Worm (Caenorhabditis elegans) whole organism, mixed stage, embryonic: Measurements from ENCODE around the gene B0218.7.

ENCODE experiments used
- M03D4.4 ChIP-seq: sonication (generic microtip); optimal IDR thresholded peaks from 2 replicates; lab custom pipeline; 2017; ENCODE audit warnings: mild to moderate bottlenecking, missing genetic modification characterization, missing compliant biosample characterization
- ceh-39 ChIP-seq: fragments of 150-350 bp; optimal IDR thresholded peaks from 2 replicates; lab custom pipeline; 2014; ENCODE audit warnings: missing biosample characterization, missing genetic modification characterization
- ceh-43 ChIP-seq: fragments of 200-800 bp; sonication (Bioruptor generic); optimal IDR thresholded peaks from 2 replicates; lab custom pipeline; 2018; ENCODE audit warnings: mild to moderate bottlenecking, missing genetic modification characterization, moderate library complexity, missing compliant biosample characterization
- ces-1 ChIP-seq: fragments of 150-350 bp; optimal IDR thresholded peaks from 2 replicates; lab custom pipeline; 2014; ENCODE audit warnings: missing biosample characterization, missing genetic modification reagents, missing genetic modification characterization
- cnd-1 ChIP-seq: fragments of 200-800 bp; sonication (Bioruptor generic); optimal IDR thresholded peaks from 2 replicates; lab custom pipeline; 2018; ENCODE audit warnings: mild to moderate bottlenecking, missing genetic modification characterization, missing compliant biosample characterization
- drap-1 ChIP-seq: fragments of 200-800 bp; sonication (Bioruptor generic); optimal IDR thresholded peaks from 3 replicates; lab custom pipeline; 2018; ENCODE audit warnings: mild to moderate bottlenecking, missing genetic modification characterization, missing compliant biosample characterization
- elt-1 ChIP-seq: sonication (generic microtip); optimal IDR thresholded peaks from 2 replicates; lab custom pipeline; 2017; ENCODE audit warnings: missing genetic modification characterization, mild to moderate bottlenecking, missing compliant biosample characterization, antibody characterized with exemption, moderate library complexity, borderline replicate concordance; ENCODE audit not compliant: insufficient read depth
- flh-1 ChIP-seq: fragments of 200-800 bp; sonication (Bioruptor generic); optimal IDR thresholded peaks from 2 replicates; lab custom pipeline; 2018; ENCODE audit warnings: mild to moderate bottlenecking, missing genetic modification characterization, moderate library complexity, missing compliant biosample characterization
- ham-2 ChIP-seq: fragments of 200-800 bp; sonication (Bioruptor generic); optimal IDR thresholded peaks from 2 replicates; lab custom pipeline; 2018; ENCODE audit warnings: mild to moderate bottlenecking, missing genetic modification characterization, missing compliant biosample characterization
- hlh-1 ChIP-seq: fragments of 150-350 bp; optimal IDR thresholded peaks from 2 replicates; lab custom pipeline; 2014; ENCODE audit warnings: missing biosample characterization, missing genetic modification reagents, missing genetic modification characterization
- lin-13 ChIP-seq: fragments of 150-350 bp; optimal IDR thresholded peaks from 2 replicates; lab custom pipeline; 2014; ENCODE audit warnings: missing biosample characterization, missing genetic modification characterization
- lsy-2 ChIP-seq: fragments of 150-350 bp; optimal IDR thresholded peaks from 2 replicates; lab custom pipeline; 2014; ENCODE audit warnings: missing biosample characterization, missing genetic modification characterization
- mab-5 ChIP-seq: fragments of 150-350 bp; optimal IDR thresholded peaks from 2 replicates; lab custom pipeline; 2014; ENCODE audit warnings: missing biosample characterization, missing genetic modification characterization
- mep-1 ChIP-seq: fragments of 150-350 bp; optimal IDR thresholded peaks from 2 replicates; lab custom pipeline; 2017; ENCODE audit warnings: missing biosample characterization, missing genetic modification reagents, missing genetic modification characterization, inconsistent platforms
- nhr-12 ChIP-seq: fragments of 150-350 bp; optimal IDR thresholded peaks from 2 replicates; lab custom pipeline; 2014; ENCODE audit warnings: missing biosample characterization, missing genetic modification characterization
- nhr-2 ChIP-seq: fragments of 150-350 bp; optimal IDR thresholded peaks from 2 replicates; lab custom pipeline; 2014; ENCODE audit warnings: missing biosample characterization, missing genetic modification characterization
- nhr-28 ChIP-seq: fragments of 150-350 bp; optimal IDR thresholded peaks from 2 replicates; lab custom pipeline; 2014; ENCODE audit warnings: missing biosample characterization, missing genetic modification characterization
- nhr-76 ChIP-seq: sonication (generic microtip); optimal IDR thresholded peaks from 2 replicates; lab custom pipeline; 2017; ENCODE audit warnings: missing biosample characterization, missing genetic modification characterization
- pha-4 ChIP-seq: fragments of 150-350 bp; optimal IDR thresholded peaks from 2 replicates; lab custom pipeline; 2018; ENCODE audit warnings: missing biosample characterization, missing genetic modification reagents, missing genetic modification characterization
- snpc-4 ChIP-seq: fragments of 150-350 bp; optimal IDR thresholded peaks from 2 replicates; lab custom pipeline; 2014; ENCODE audit warnings: missing biosample characterization, missing genetic modification characterization
- sptf-1 ChIP-seq: sonication (generic microtip); optimal IDR thresholded peaks from 2 replicates; lab custom pipeline; 2017; ENCODE audit warnings: mild to moderate bottlenecking, missing genetic modification characterization, moderate library complexity, missing compliant biosample characterization
- tbx-8 ChIP-seq: fragments of 200-800 bp; sonication (Bioruptor generic); optimal IDR thresholded peaks from 2 replicates; lab custom pipeline; 2018; ENCODE audit warnings: mild to moderate bottlenecking, missing genetic modification characterization, moderate library complexity, missing compliant biosample characterization
- unc-120 ChIP-seq: sonication (generic microtip); optimal IDR thresholded peaks from 2 replicates; lab custom pipeline; 2017; ENCODE audit warnings: missing genetic modification characterization, missing compliant biosample characterization; ENCODE audit not compliant: poor library complexity, severe bottlenecking
- unc-39 ChIP-seq: fragments of 150-350 bp; optimal IDR thresholded peaks from 2 replicates; lab custom pipeline; 2014; ENCODE audit warnings: missing biosample characterization, missing genetic modification characterization
- unc-62 ChIP-seq: fragments of 150-350 bp; optimal IDR thresholded peaks from 2 replicates; lab custom pipeline; 2014; ENCODE audit warnings: missing biosample characterization, missing genetic modification reagents, missing genetic modification characterization
- zip-8 ChIP-seq: fragments of 150-350 bp; optimal IDR thresholded peaks from 2 replicates; lab custom pipeline; 2014; ENCODE audit warnings: missing biosample characterization, missing genetic modification characterization
- ztf-11 ChIP-seq: fragments of 150-350 bp; optimal IDR thresholded peaks from 2 replicates; lab custom pipeline; 2014; ENCODE audit warnings: missing biosample characterization, missing genetic modification characterization

B0218.7 gene

ce11 chrIV:8136548-8136947, 29.3 kb downstream of the B0218.7 start:
- TF ChIP-seq ceh-43 (GFP tag; lab: Kevin White, UChicago) (no peak), elt-1 (tag; lab: Kevin White, UChicago) (no peak)

DNA sequence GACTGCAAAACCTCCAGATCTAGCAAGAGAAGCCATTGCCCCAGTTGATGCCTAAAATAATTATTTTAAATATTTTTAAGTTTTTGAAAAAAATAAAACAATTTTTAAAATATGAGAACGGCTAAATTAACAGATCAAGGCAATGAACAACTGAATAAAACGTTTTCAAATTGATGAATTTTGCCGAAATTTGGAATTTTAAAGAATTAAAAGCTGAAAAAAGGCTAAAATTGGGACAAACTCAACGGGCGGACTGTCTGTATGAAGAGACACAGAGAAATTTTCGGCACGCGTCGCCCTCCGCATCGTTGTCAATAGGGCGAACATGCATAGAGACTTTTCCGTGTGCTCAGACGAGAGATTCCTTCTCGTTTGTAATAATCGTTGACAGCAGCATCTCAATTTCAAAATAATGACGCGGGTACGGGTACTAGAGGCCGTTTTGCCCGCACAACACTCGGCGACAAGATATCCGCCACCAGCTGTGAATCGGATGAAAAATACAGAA, 29.8 kb downstream of the B0218.7 start, which contains the start of the genes isp-1 and islo-1:
Gene isp-1, minus strand, starts transcription at position 51 of the 508 bp plus-strand sequence.
Gene islo-1, plus strand, starts transcription at position 385 of the 508 bp plus-strand sequence.
- TF ChIP-seq ces-1 (GFP tag; lab: Kevin White, UChicago), result peak; percentile 11
- no peak for TF ChIP-seq ztf-11 (tag; lab: Kevin White, UChicago)
- TF ChIP-seq tbx-8 (GFP tag; lab: Kevin White, UChicago), result no peak
- peak; percentile 77 for TF ChIP-seq mep-1
- peak; percentile 42 for TF ChIP-seq lsy-2 (tag; lab: Kevin White, UChicago)
- TF ChIP-seq sptf-1 (tag; lab: Kevin White, UChicago), result no peak
- no peak for TF ChIP-seq nhr-12 (tag; lab: Kevin White, UChicago)
- no peak for TF ChIP-seq M03D4.4 (tag; lab: Kevin White, UChicago)
- peak; percentile 73 for TF ChIP-seq pha-4 (tag; lab: Kevin White, UChicago)
- peak; percentile 37 for TF ChIP-seq ceh-39 (tag; lab: Kevin White, UChicago)
- peak; percentile 18 for TF ChIP-seq lin-13
- peak; percentile 42 for TF ChIP-seq unc-120 (tag; lab: Kevin White, UChicago)
- TF ChIP-seq hlh-1 (tag; lab: Kevin White, UChicago), result peak; percentile 47
- TF ChIP-seq unc-62 (GFP tag; lab: Kevin White, UChicago), result peak; percentile 38
- TF ChIP-seq cnd-1 (tag; lab: Kevin White, UChicago), result peak; percentile 28
- no peak for TF ChIP-seq nhr-28 (tag; lab: Kevin White, UChicago)
- TF ChIP-seq zip-8 (tag; lab: Kevin White, UChicago), result no peak
- no peak for TF ChIP-seq unc-39 (tag; lab: Kevin White, UChicago)

DNA sequence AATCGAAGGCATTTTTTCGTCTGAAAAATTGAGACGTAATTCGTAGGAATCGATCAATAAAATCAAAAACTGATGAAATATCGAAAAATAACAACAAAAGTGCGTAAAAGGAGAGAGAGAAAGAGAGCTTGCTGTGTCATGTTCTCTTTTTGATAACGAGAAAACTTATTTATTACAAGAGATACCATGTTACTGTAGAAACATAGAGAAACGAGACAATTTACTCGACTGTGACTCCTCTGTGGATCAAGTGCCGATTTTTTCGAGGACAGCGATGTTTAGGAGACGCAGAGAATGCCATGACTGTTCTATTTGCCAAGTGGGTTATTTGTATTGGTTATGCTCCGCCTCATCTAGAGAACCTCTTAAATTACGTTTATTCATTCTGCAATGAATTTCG, 32.3 kb downstream of the B0218.7 start, which contains the start of gene sph-1:
Gene sph-1, minus strand, starts transcription at position 23 of the 400 bp plus-strand sequence.
- no peak for TF ChIP-seq hlh-1 (tag; lab: Kevin White, UChicago)
- TF ChIP-seq pha-4 (tag; lab: Kevin White, UChicago), result peak; percentile 70

DNA sequence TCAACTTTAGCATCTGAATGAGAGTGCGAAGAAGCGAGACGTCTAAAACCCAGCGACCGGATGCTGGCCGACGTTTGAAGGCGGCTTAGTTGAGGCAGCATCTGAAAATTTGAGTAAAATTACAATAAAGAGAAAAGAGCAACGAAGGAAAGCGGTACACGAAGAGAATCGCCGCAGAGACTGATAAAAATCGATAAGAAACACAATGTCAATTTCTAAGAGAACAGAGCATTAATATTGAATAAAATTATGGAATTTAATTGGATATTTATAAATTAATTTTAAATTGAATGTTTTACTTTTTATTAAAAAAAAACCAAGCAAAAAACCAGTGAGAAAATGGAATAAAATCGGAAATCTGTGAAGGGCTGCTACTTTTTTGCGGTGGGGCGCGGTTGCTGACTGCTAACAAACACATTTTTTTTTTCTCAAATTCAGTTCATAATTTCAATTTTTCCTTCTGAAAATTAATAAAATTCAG, 35.7 kb downstream of the B0218.7 start, which contains the start of the genes ndub-11 and moc-3:
Gene ndub-11, minus strand, starts transcription at position 101 of the 481 bp plus-strand sequence.
Gene moc-3, plus strand, starts transcription at position 431 of the 481 bp plus-strand sequence.
- TF ChIP-seq zip-8 (tag; lab: Kevin White, UChicago) (no peak), nhr-28 (tag; lab: Kevin White, UChicago) (no peak), ces-1 (GFP tag; lab: Kevin White, UChicago) (no peak), mep-1 (no peak), snpc-4 (tag; lab: Kevin White, UChicago) (no peak), pha-4 (tag; lab: Kevin White, UChicago) (no peak), ham-2 (GFP tag; lab: Kevin White, UChicago) (no peak), hlh-1 (tag; lab: Kevin White, UChicago) (no peak), unc-39 (tag; lab: Kevin White, UChicago) (no peak), nhr-12 (tag; lab: Kevin White, UChicago) (no peak)
- TF ChIP-seq, all 35 proteins: peak for 0

DNA sequence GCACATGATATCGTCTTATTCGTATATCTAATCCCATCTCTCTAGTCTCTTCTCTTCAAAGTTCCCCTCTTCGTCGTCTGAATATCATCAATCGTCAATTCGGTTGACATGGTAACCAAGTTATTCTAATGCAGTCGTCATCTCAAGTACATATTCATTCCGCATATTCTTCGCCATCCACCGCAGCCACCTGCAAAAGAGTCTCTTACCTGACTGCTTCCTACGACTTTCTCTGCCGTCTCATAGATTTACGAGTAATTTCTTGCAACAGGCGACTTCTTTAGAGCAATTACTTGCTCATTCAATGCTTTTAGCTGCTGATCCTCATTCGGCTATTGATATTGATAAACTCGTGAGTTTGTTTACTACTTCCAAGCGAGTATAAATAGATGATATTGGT, 38.4 kb downstream of the B0218.7 start:
- no peak for TF ChIP-seq flh-1 (GFP tag; lab: Kevin White, UChicago)
- TF ChIP-seq ceh-43 (GFP tag; lab: Kevin White, UChicago), result no peak
- TF ChIP-seq pha-4 (tag; lab: Kevin White, UChicago), result no peak
- TF ChIP-seq nhr-76 (tag; lab: Kevin White, UChicago), result no peak
- TF ChIP-seq unc-39 (tag; lab: Kevin White, UChicago), result no peak
- no peak for TF ChIP-seq nhr-2 (tag; lab: Kevin White, UChicago)
- no peak for TF ChIP-seq sptf-1 (tag; lab: Kevin White, UChicago)
- TF ChIP-seq M03D4.4 (tag; lab: Kevin White, UChicago), result no peak
- no peak for TF ChIP-seq unc-120 (tag; lab: Kevin White, UChicago)
- no peak for TF ChIP-seq mab-5 (tag; lab: Kevin White, UChicago)
- TF ChIP-seq nhr-28 (tag; lab: Kevin White, UChicago), result no peak
- TF ChIP-seq cnd-1 (tag; lab: Kevin White, UChicago), result no peak
- no peak for TF ChIP-seq ztf-11 (tag; lab: Kevin White, UChicago)
- TF ChIP-seq drap-1 (GFP tag; lab: Kevin White, UChicago), result no peak
- no peak for TF ChIP-seq lsy-2 (tag; lab: Kevin White, UChicago)
